Fruit fly (Drosophila melanogaster) Kc167 (cell line): ENCODE data around the gene NT1.

Experiments used
- Myc ChIP-seq: fragments of >200 bp; optimal IDR thresholded peaks from 2 replicates; lab custom pipeline; 2017; ENCODE audit warnings: missing external identifiers
- Sin3A ChIP-seq: fragments of >200 bp; optimal IDR thresholded peaks from 2 replicates; lab custom pipeline; 2018; ENCODE audit warnings: missing external identifiers
- h ChIP-seq: fragments of >200 bp; optimal IDR thresholded peaks from 3 replicates; lab custom pipeline; 2018; ENCODE audit warnings: missing external identifiers
- insv ChIP-seq: fragments of >200 bp; optimal IDR thresholded peaks from 3 replicates; lab custom pipeline; 2018; ENCODE audit warnings: missing external identifiers
- psq ChIP-seq: fragments of >200 bp; optimal IDR thresholded peaks from 2 replicates; lab custom pipeline; 2017; ENCODE audit warnings: missing external identifiers
- ttk ChIP-seq: sonication (Bioruptor generic); optimal IDR thresholded peaks from 2 replicates; lab custom pipeline; 2017; ENCODE audit warnings: missing external identifiers

dm6 chr3L:4461454-4462045 is 46.7 kb downstream of the NT1 start, which contains the start of gene CG15023:
- TF ChIP-seq insv (lab: Kevin White, UChicago) = no peak
- no peak for TF ChIP-seq h (lab: Kevin White, UChicago)
- no peak for TF ChIP-seq Myc (lab: Kevin White, UChicago)
- TF ChIP-seq psq (lab: Kevin White, UChicago) = no peak
- no peak for TF ChIP-seq Sin3A (lab: Kevin White, UChicago)
- no peak for TF ChIP-seq ttk (lab: Kevin White, UChicago)
